Worm (Caenorhabditis elegans) whole organism, L1 larva: ENCODE results near the gene Y53G8AL.4.
A peak's percentile ranks its signal among the peaks of the same experiment; 100 is the strongest.

Experiments
- C04F5.9 ChIP-seq: sonication (generic microtip); optimal IDR thresholded peaks from 2 replicates; lab custom pipeline; 2016; ENCODE audit warnings: missing genetic modification characterization, missing compliant biosample characterization
- C34B4.2 ChIP-seq: sonication (generic microtip); optimal IDR thresholded peaks from 2 replicates; lab custom pipeline; 2017; ENCODE audit warnings: mild to moderate bottlenecking, missing genetic modification characterization, missing compliant biosample characterization
- aha-1 ChIP-seq: fragments of 150-350 bp; optimal IDR thresholded peaks from 2 replicates; lab custom pipeline; 2014; ENCODE audit warnings: missing biosample characterization, missing genetic modification characterization
- aly-2 ChIP-seq: fragments of 150-350 bp; optimal IDR thresholded peaks from 2 replicates; lab custom pipeline; 2014; ENCODE audit warnings: missing biosample characterization, missing genetic modification characterization
- ama-1 ChIP-seq: fragments of 150-350 bp; optimal IDR thresholded peaks from 2 replicates; lab custom pipeline; 2014
- blmp-1 ChIP-seq: fragments of 150-350 bp; optimal IDR thresholded peaks from 2 replicates; lab custom pipeline; 2014; ENCODE audit warnings: missing biosample characterization, missing genetic modification characterization
- ceh-63 ChIP-seq: fragments of 200-800 bp; sonication (Bioruptor generic); optimal IDR thresholded peaks from 2 replicates; lab custom pipeline; 2018; ENCODE audit warnings: mild to moderate bottlenecking, missing genetic modification characterization, missing compliant biosample characterization
- ceh-82 ChIP-seq, 3 experiments: fragments of 150-350 bp in 1 of 3; sonication (generic microtip) in 2 of 3; optimal IDR thresholded peaks; 2 replicates each; lab custom pipeline; 2014 to 2017; ENCODE audit warnings: missing biosample characterization in 3 of 3, missing genetic modification characterization in 3 of 3
- ceh-90 ChIP-seq: sonication (generic microtip); optimal IDR thresholded peaks from 2 replicates; lab custom pipeline; 2016; ENCODE audit warnings: missing genetic modification characterization, missing compliant biosample characterization
- dpl-1 ChIP-seq, 3 experiments: fragments of 150-350 bp in 2 of 3; sonication (generic microtip) in 1 of 3; optimal IDR thresholded peaks; 2 replicates each; lab custom pipeline; 2014 to 2017; ENCODE audit warnings: missing biosample characterization in 3 of 3, missing genetic modification characterization in 3 of 3, missing genetic modification reagents in 3 of 3
- dsc-1 ChIP-seq: sonication (generic microtip); optimal IDR thresholded peaks from 2 replicates; lab custom pipeline; 2016; ENCODE audit warnings: mild to moderate bottlenecking, missing genetic modification characterization, missing compliant biosample characterization
- efl-1 ChIP-seq, 4 experiments: fragments of 150-350 bp; optimal IDR thresholded peaks in 3 of 4; peaks in 1 of 4; 1 replicate in 1 of 4; 2 replicates in 3 of 4; lab custom pipeline; 2014; ENCODE audit warnings: missing biosample characterization in 2 of 4, missing genetic modification characterization in 2 of 4, missing genetic modification reagents in 2 of 4
- egl-13 ChIP-seq: sonication (generic microtip); optimal IDR thresholded peaks from 2 replicates; lab custom pipeline; 2016; ENCODE audit warnings: missing genotype, missing genetic modification reagents, missing genetic modification characterization, missing compliant biosample characterization
- egl-27 ChIP-seq, 2 experiments: fragments of 150-350 bp in 1 of 2; sonication (generic microtip); optimal IDR thresholded peaks; 3 replicates each; lab custom pipeline; 2017 to 2018; ENCODE audit warnings: missing biosample characterization in 2 of 2, missing genetic modification characterization in 2 of 2, missing genetic modification reagents in 2 of 2
- elt-2 ChIP-seq: sonication (generic microtip); optimal IDR thresholded peaks from 2 replicates; lab custom pipeline; 2016; ENCODE audit warnings: missing genetic modification characterization, mild to moderate bottlenecking, inconsistent platforms, missing compliant biosample characterization, missing genetic modification reagents
- elt-3 ChIP-seq, 6 experiments: fragments of 150-350 bp in 1 of 6; sonication (generic microtip); optimal IDR thresholded peaks; 2 replicates each; lab custom pipeline; 2017 to 2018; ENCODE audit warnings: missing biosample characterization in 6 of 6, missing genetic modification characterization in 6 of 6, inconsistent platforms in 1 of 6
- ets-5 ChIP-seq: fragments of 200-800 bp; sonication (Bioruptor generic); IDR thresholded peaks from 2 replicates; pipeline ENCODE4 v1.3.6; 2022; ENCODE audit warnings: missing genetic modification characterization, missing compliant biosample characterization
- fkh-10 ChIP-seq: sonication (generic microtip); optimal IDR thresholded peaks from 2 replicates; lab custom pipeline; 2017; ENCODE audit warnings: missing biosample characterization, missing genetic modification reagents, missing genetic modification characterization
- hlh-4 ChIP-seq: sonication (generic microtip); optimal IDR thresholded peaks from 2 replicates; lab custom pipeline; 2016; ENCODE audit warnings: mild to moderate bottlenecking, missing genetic modification characterization, missing compliant biosample characterization
- hpl-2 ChIP-seq: fragments of 150-350 bp; optimal IDR thresholded peaks from 2 replicates; lab custom pipeline; 2014; ENCODE audit warnings: missing biosample characterization, missing genetic modification reagents, missing genetic modification characterization
- isw-1 ChIP-seq: fragments of 200-800 bp; sonication (Bioruptor generic); IDR thresholded peaks from 2 replicates; pipeline ENCODE4 v1.3.6; 2022; ENCODE audit warnings: missing genetic modification characterization, missing compliant biosample characterization
- lin-13 ChIP-seq: fragments of 150-350 bp; optimal IDR thresholded peaks from 2 replicates; lab custom pipeline; 2014; ENCODE audit warnings: missing biosample characterization, missing genetic modification reagents, missing genetic modification characterization
- lin-14 ChIP-seq: fragments of 200-800 bp; sonication (Bioruptor generic); optimal IDR thresholded peaks from 2 replicates; lab custom pipeline; 2018; ENCODE audit warnings: mild to moderate bottlenecking, missing genetic modification characterization, moderate library complexity, missing compliant biosample characterization
- lin-15B ChIP-seq: fragments of 150-350 bp; sonication (generic microtip); optimal IDR thresholded peaks from 3 replicates; lab custom pipeline; 2014; ENCODE audit warnings: missing biosample characterization, missing genetic modification characterization
- lsy-2 ChIP-seq, 2 experiments: fragments of 150-350 bp; optimal IDR thresholded peaks; 2 replicates each; lab custom pipeline; 2014; ENCODE audit warnings: missing biosample characterization in 2 of 2, missing genetic modification characterization in 2 of 2
- nhr-11 ChIP-seq: fragments of 150-350 bp; optimal IDR thresholded peaks from 2 replicates; lab custom pipeline; 2014; ENCODE audit warnings: missing biosample characterization, missing genetic modification characterization
- nhr-20 ChIP-seq: sonication (generic microtip); optimal IDR thresholded peaks from 2 replicates; lab custom pipeline; 2016; ENCODE audit warnings: mild to moderate bottlenecking, missing genetic modification characterization, missing compliant biosample characterization
- nhr-237 ChIP-seq: fragments of 150-350 bp; optimal IDR thresholded peaks from 2 replicates; lab custom pipeline; 2014; ENCODE audit warnings: missing biosample characterization, missing genetic modification characterization
- nhr-47 ChIP-seq: sonication (generic microtip); optimal IDR thresholded peaks from 2 replicates; lab custom pipeline; 2016; ENCODE audit warnings: mild to moderate bottlenecking, missing genetic modification characterization, moderate library complexity, missing compliant biosample characterization
- nhr-71 ChIP-seq: sonication (generic microtip); optimal IDR thresholded peaks from 2 replicates; lab custom pipeline; 2016; ENCODE audit warnings: mild to moderate bottlenecking, missing genetic modification characterization, moderate library complexity, missing compliant biosample characterization
- nhr-76 ChIP-seq: sonication (generic microtip); optimal IDR thresholded peaks from 2 replicates; lab custom pipeline; 2017; ENCODE audit warnings: missing biosample characterization, missing genetic modification characterization
- nhr-84 ChIP-seq: sonication (generic microtip); optimal IDR thresholded peaks from 2 replicates; lab custom pipeline; 2017; ENCODE audit warnings: missing biosample characterization, missing genetic modification characterization
- nhr-85 ChIP-seq: sonication (generic microtip); peaks from one replicate; lab custom pipeline; 2016; ENCODE audit warnings: missing genetic modification characterization, inconsistent platforms, missing compliant biosample characterization
- nhr-90 ChIP-seq: sonication (generic microtip); optimal IDR thresholded peaks from 2 replicates; lab custom pipeline; 2016; ENCODE audit warnings: mild to moderate bottlenecking, missing genetic modification characterization, missing compliant biosample characterization; ENCODE audit not compliant: poor library complexity
- pax-3 ChIP-seq: fragments of 200-800 bp; sonication (Bioruptor generic); optimal IDR thresholded peaks from 2 replicates; lab custom pipeline; 2018; ENCODE audit warnings: mild to moderate bottlenecking, missing genetic modification characterization, moderate library complexity, missing compliant biosample characterization
- pqm-1 ChIP-seq: sonication (generic microtip); optimal IDR thresholded peaks from 3 replicates; lab custom pipeline; 2017; ENCODE audit warnings: missing biosample characterization, missing genetic modification characterization
- rnt-1 ChIP-seq: sonication (generic microtip); optimal IDR thresholded peaks from 2 replicates; lab custom pipeline; 2016; ENCODE audit warnings: mild to moderate bottlenecking, missing genetic modification characterization, moderate library complexity, missing compliant biosample characterization
- skn-1 ChIP-seq: fragments of 150-350 bp; optimal IDR thresholded peaks from 2 replicates; lab custom pipeline; 2014; ENCODE audit warnings: missing biosample characterization, missing genetic modification characterization
- snu-23 ChIP-seq: sonication (generic microtip); optimal IDR thresholded peaks from 2 replicates; lab custom pipeline; 2016; ENCODE audit warnings: missing genetic modification characterization, missing compliant biosample characterization
- sox-4 ChIP-seq: sonication (generic microtip); optimal IDR thresholded peaks from 2 replicates; lab custom pipeline; 2016; ENCODE audit warnings: missing genetic modification characterization, missing compliant biosample characterization
- sptf-1 ChIP-seq: fragments of 150-350 bp; optimal IDR thresholded peaks from 2 replicates; lab custom pipeline; 2014; ENCODE audit warnings: missing biosample characterization, missing genetic modification characterization
- sup-37 ChIP-seq: fragments of 200-800 bp; sonication (Bioruptor generic); optimal IDR thresholded peaks from 2 replicates; lab custom pipeline; 2018; ENCODE audit warnings: mild to moderate bottlenecking, missing genetic modification characterization, missing compliant biosample characterization
- tbx-2 ChIP-seq: sonication (generic microtip); optimal IDR thresholded peaks from 2 replicates; lab custom pipeline; 2016; ENCODE audit warnings: missing genetic modification characterization, missing compliant biosample characterization
- unc-130 ChIP-seq: fragments of 150-350 bp; optimal IDR thresholded peaks from 2 replicates; lab custom pipeline; 2017; ENCODE audit warnings: missing biosample characterization, missing genetic modification characterization, inconsistent platforms
- unc-30 ChIP-seq: sonication (generic microtip); optimal IDR thresholded peaks from 2 replicates; lab custom pipeline; 2017; ENCODE audit warnings: missing biosample characterization, missing genetic modification characterization
- unc-98 ChIP-seq: fragments of 200-800 bp; sonication (Bioruptor generic); IDR thresholded peaks from 2 replicates; pipeline ENCODE4 v1.3.6; 2022; ENCODE audit warnings: missing genetic modification characterization, missing compliant biosample characterization
- vab-15 ChIP-seq: sonication (generic microtip); optimal IDR thresholded peaks from 2 replicates; lab custom pipeline; 2017; ENCODE audit warnings: missing genotype, mild to moderate bottlenecking, missing genetic modification characterization, missing compliant biosample characterization
- xbp-1 ChIP-seq: sonication (generic microtip); optimal IDR thresholded peaks from 2 replicates; lab custom pipeline; 2016; ENCODE audit warnings: missing genetic modification characterization, missing compliant biosample characterization
- zag-1 ChIP-seq: fragments of 150-350 bp; optimal IDR thresholded peaks from 2 replicates; lab custom pipeline; 2014; ENCODE audit warnings: missing biosample characterization, missing genetic modification characterization
- zip-4 ChIP-seq: fragments of 200-800 bp; sonication (Bioruptor generic); optimal IDR thresholded peaks from 2 replicates; lab custom pipeline; 2018; ENCODE audit warnings: mild to moderate bottlenecking, missing genetic modification characterization, moderate library complexity, missing compliant biosample characterization
- ztf-11 ChIP-seq, 2 experiments: sonication (generic microtip); optimal IDR thresholded peaks; 2 replicates each; lab custom pipeline; 2016 to 2017; ENCODE audit warnings: missing genetic modification characterization in 2 of 2, missing biosample characterization in 1 of 2, missing compliant biosample characterization in 1 of 2
- ztf-4 ChIP-seq: fragments of 150-350 bp; optimal IDR thresholded peaks from 2 replicates; lab custom pipeline; 2014; ENCODE audit warnings: missing biosample characterization, missing genetic modification characterization

Gene Y53G8AL.4

ce11 chrIII:3273141-3273540 is 22.7 kb upstream of the Y53G8AL.4 start (continued):
- TF ChIP-seq ceh-63 (GFP tag; lab: Kevin White, UChicago) (no peak), egl-27 (tag; optimal IDR thresholded peaks at IDR 0.05; lab: Kevin White, UChicago) (no peak), ets-5 (no peak), C04F5.9 (tag; lab: Kevin White, UChicago) (no peak), vab-15 (tag; lab: Kevin White, UChicago) (no peak), zag-1 (tag; lab: Kevin White, UChicago) (no peak), nhr-85 (tag; lab: Kevin White, UChicago) (peak; percentile 75), C34B4.2 (tag; lab: Kevin White, UChicago) (no peak), unc-30 (no peak), tbx-2 (tag; lab: Kevin White, UChicago) (peak; percentile 40), nhr-237 (tag; lab: Kevin White, UChicago) (no peak), lin-14 (GFP tag; lab: Kevin White, UChicago) (peak; percentile 79), pqm-1 (no peak), pax-3 (tag; lab: Kevin White, UChicago) (no peak), nhr-84 (tag; lab: Kevin White, UChicago) (no peak), hlh-4 (tag; lab: Kevin White, UChicago) (no peak), sup-37 (GFP tag; lab: Kevin White, UChicago) (no peak), ceh-90 (no peak), sox-4 (tag; lab: Kevin White, UChicago) (no peak), unc-98 (GFP tag; lab: Robert Waterston, UW) (no peak), nhr-90 (no peak), nhr-76 (tag; lab: Kevin White, UChicago) (no peak), nhr-71 (peak; percentile 69), aly-2 (tag; lab: Kevin White, UChicago) (no peak), ama-1 (no peak), lin-13 (GFP tag; lab: Kevin White, UChicago) (peak; percentile 54), aha-1 (no peak), skn-1 (no peak), egl-13 (no peak), unc-130 (no peak)
- TF ChIP-seq, all 84 proteins: peak for 21

- TF ChIP-seq ztf-4 (tag; lab: Kevin White, UChicago) = peak; percentile 54
- TF ChIP-seq nhr-20 (tag; lab: Kevin White, UChicago) = peak; percentile 79
- no peak for TF ChIP-seq hpl-2 (GFP tag; lab: Kevin White, UChicago)
- no peak for TF ChIP-seq lin-15B (tag; lab: Kevin White, UChicago)
- peak; percentile 50 for TF ChIP-seq blmp-1 (tag; lab: Kevin White, UChicago)
- 0 out of 2 replicates have a peak, but pooled peaks have one; percentile 18 for TF ChIP-seq isw-1 (GFP tag; lab: Robert Waterston, UW)
- TF ChIP-seq pqm-1 = no peak
- peak; percentile 70 to 81 for TF ChIP-seq efl-1 (optimal IDR thresholded peaks at IDR 0.05; lab: Kevin White, UChicago)
- TF ChIP-seq efl-1 (GFP tag; optimal IDR thresholded peaks at IDR 0.05 in 1 of 2; lab: Kevin White, UChicago) = peak; percentile 13 to 92
- peak; percentile 58 for TF ChIP-seq sup-37 (GFP tag; lab: Kevin White, UChicago)
- peak; percentile 82 for TF ChIP-seq lin-14 (GFP tag; lab: Kevin White, UChicago)
- peak; percentile 47 for TF ChIP-seq nhr-11 (tag; lab: Kevin White, UChicago)
- peak in 1 of 2 experiments; percentile 74 for TF ChIP-seq ztf-11 (tag; optimal IDR thresholded peaks at IDR 0.05; lab: Kevin White, UChicago)
- TF ChIP-seq ama-1 = no peak
- peak; percentile 41 for TF ChIP-seq xbp-1
- TF ChIP-seq nhr-47 = peak; percentile 80
- TF ChIP-seq hlh-4 (tag; lab: Kevin White, UChicago) = no peak
- no peak for TF ChIP-seq nhr-237 (tag; lab: Kevin White, UChicago)
- peak; percentile 63 to 66 for TF ChIP-seq lsy-2 (tag; optimal IDR thresholded peaks at IDR 0.05; lab: Kevin White, UChicago)
- TF ChIP-seq snu-23 = peak; percentile 85
- TF ChIP-seq sptf-1 = no peak
- TF ChIP-seq egl-27 (tag; optimal IDR thresholded peaks at IDR 0.05; lab: Kevin White, UChicago) = peak in 1 of 2 experiments; percentile 9
- TF ChIP-seq rnt-1 (tag; lab: Kevin White, UChicago) = peak; percentile 46
- peak; percentile 45 for TF ChIP-seq dsc-1 (tag; lab: Kevin White, UChicago)
- peak; percentile 57 for TF ChIP-seq lin-13 (GFP tag; lab: Kevin White, UChicago)
- no peak for TF ChIP-seq zip-4 (GFP tag; lab: Kevin White, UChicago)
- peak; percentile 3 for TF ChIP-seq fkh-10 (GFP tag; lab: Kevin White, UChicago)
- peak in 2 of 3 experiments; percentile 51 to 52 for TF ChIP-seq dpl-1 (GFP tag; optimal IDR thresholded peaks at IDR 0.05; lab: Kevin White, UChicago)
- TF ChIP-seq ceh-82 (tag; optimal IDR thresholded peaks at IDR 0.05; lab: Kevin White, UChicago) = peak in 1 of 3 experiments; percentile 3
- peak; percentile 36 for TF ChIP-seq elt-2 (tag; lab: Kevin White, UChicago)
- TF ChIP-seq elt-3 (tag; optimal IDR thresholded peaks at IDR 0.05; lab: Kevin White, UChicago) = peak in 2 of 6 experiments; percentile 45 to 60
Observed at ce11 chrIII:3271682-3272081, 21.2 kb upstream of the Y53G8AL.4 start.
